Worm (Caenorhabditis elegans) whole organism, L4 larva: ENCODE data around the gene D1005.4.

Experiments
- D1046.2 ChIP-seq: fragments of 200-800 bp; sonication (Bioruptor generic); IDR thresholded peaks from 2 replicates; pipeline ENCODE4 v1.3.6; 2022; ENCODE audit warnings: missing genetic modification characterization, missing compliant biosample characterization
- F44E2.7 ChIP-seq: fragments of 200-800 bp; sonication (Bioruptor generic); IDR thresholded peaks from 2 replicates; pipeline ENCODE4 v2.1.2; 2022; ENCODE audit warnings: missing genetic modification characterization, missing compliant biosample characterization
- Y5F2A.4 ChIP-seq: fragments of 200-800 bp; sonication (Bioruptor generic); optimal IDR thresholded peaks from 2 replicates; lab custom pipeline; 2018; ENCODE audit warnings: mild to moderate bottlenecking, missing genetic modification characterization, missing compliant biosample characterization
- ZK337.2 ChIP-seq: fragments of 200-800 bp; sonication (Bioruptor generic); IDR thresholded peaks from 2 replicates; pipeline ENCODE4 v1.3.6; 2022; ENCODE audit warnings: missing genetic modification reagents, missing genetic modification characterization, missing compliant biosample characterization
- ZK546.5 ChIP-seq, 2 experiments: sonication (generic microtip); optimal IDR thresholded peaks; 2 replicates each; lab custom pipeline; 2017; ENCODE audit warnings: missing biosample characterization in 2 of 2, missing genetic modification characterization in 2 of 2
- aha-1 ChIP-seq: fragments of 150-350 bp; peaks from one replicate; lab custom pipeline; 2014; ENCODE audit warnings: missing biosample characterization, missing genetic modification characterization
- ama-1 ChIP-seq: fragments of 150-350 bp; optimal IDR thresholded peaks from 2 replicates; lab custom pipeline; 2014; ENCODE audit warnings: inconsistent platforms, mixed read lengths
- arid-1 ChIP-seq: fragments of 200-800 bp; sonication (Bioruptor generic); conservative IDR thresholded peaks from 2 replicates; pipeline ENCODE4 v1.3.6; 2022; ENCODE audit warnings: missing genetic modification reagents, missing genetic modification characterization, missing compliant biosample characterization
- ceh-20 ChIP-seq: fragments of 200-800 bp; sonication (Bioruptor generic); IDR thresholded peaks from 2 replicates; pipeline ENCODE4 v1.3.6; 2022; ENCODE audit warnings: missing genetic modification reagents, missing genetic modification characterization, missing compliant biosample characterization
- cey-2 ChIP-seq: sonication (generic microtip); optimal IDR thresholded peaks from 3 replicates; lab custom pipeline; 2017; ENCODE audit warnings: missing genetic modification characterization, mild to moderate bottlenecking, missing compliant biosample characterization, antibody characterized with exemption, borderline replicate concordance; ENCODE audit not compliant: insufficient read depth
- daf-16 ChIP-seq, 3 experiments: sonication (generic microtip); optimal IDR thresholded peaks; 2 replicates each; lab custom pipeline; 2016 to 2017; ENCODE audit warnings: missing genetic modification characterization in 3 of 3, missing genetic modification reagents in 3 of 3, mild to moderate bottlenecking in 2 of 3, missing compliant biosample characterization in 2 of 3, missing biosample characterization in 1 of 3, moderate library complexity in 1 of 3
- daf-8 ChIP-seq: fragments of 200-800 bp; sonication (Bioruptor generic); IDR thresholded peaks from 2 replicates; pipeline ENCODE4 v1.3.6; 2022; ENCODE audit warnings: missing genetic modification characterization, missing compliant biosample characterization
- duxl-1 ChIP-seq: sonication (generic microtip); optimal IDR thresholded peaks from 2 replicates; lab custom pipeline; 2016; ENCODE audit warnings: mild to moderate bottlenecking, missing genetic modification characterization, moderate library complexity, missing compliant biosample characterization; ENCODE audit not compliant: poor library complexity
- egl-27 ChIP-seq: sonication (generic microtip); optimal IDR thresholded peaks from 3 replicates; lab custom pipeline; 2017; ENCODE audit warnings: missing biosample characterization, missing genetic modification reagents, missing genetic modification characterization
- egl-43 ChIP-seq: fragments of 200-800 bp; sonication (Bioruptor generic); IDR thresholded peaks from 2 replicates; pipeline ENCODE4 v1.3.6; 2022; ENCODE audit warnings: missing genetic modification reagents, missing genetic modification characterization, missing compliant biosample characterization
- gei-8 ChIP-seq: fragments of 200-800 bp; sonication (Bioruptor generic); optimal IDR thresholded peaks from 2 replicates; lab custom pipeline; 2018; ENCODE audit warnings: mild to moderate bottlenecking, missing genetic modification characterization, missing compliant biosample characterization
- hlh-11 ChIP-seq: fragments of 200-800 bp; sonication (Bioruptor generic); optimal IDR thresholded peaks from 2 replicates; lab custom pipeline; 2018; ENCODE audit warnings: mild to moderate bottlenecking, missing genetic modification characterization, missing compliant biosample characterization
- lim-7 ChIP-seq: fragments of 200-800 bp; sonication (Bioruptor generic); IDR thresholded peaks from 2 replicates; pipeline ENCODE4 v1.3.6; 2022; ENCODE audit warnings: missing genetic modification characterization, missing compliant biosample characterization
- lin-1 ChIP-seq: fragments of 200-800 bp; sonication (Bioruptor generic); IDR thresholded peaks from 2 replicates; pipeline ENCODE4 v1.3.6; 2022; ENCODE audit warnings: missing genetic modification reagents, missing genetic modification characterization, missing compliant biosample characterization
- lin-29 ChIP-seq: fragments of 200-800 bp; sonication (Bioruptor generic); IDR thresholded peaks from 2 replicates; pipeline ENCODE4 v1.3.6; 2022; ENCODE audit warnings: missing genetic modification reagents, missing genetic modification characterization, missing compliant biosample characterization
- lin-39 ChIP-seq: fragments of 150-350 bp; optimal IDR thresholded peaks from 2 replicates; lab custom pipeline; 2014; ENCODE audit warnings: missing biosample characterization, missing genetic modification reagents, missing genetic modification characterization
- lsy-2 ChIP-seq, 2 experiments: fragments of 150-350 bp in 1 of 2; sonication (generic microtip) in 1 of 2; optimal IDR thresholded peaks; 2 replicates each; lab custom pipeline; 2014 to 2017; ENCODE audit warnings: missing biosample characterization in 2 of 2, missing genetic modification characterization in 2 of 2
- madf-5 ChIP-seq, 2 experiments: fragments of 200-800 bp; sonication (Bioruptor generic); IDR thresholded peaks; 2 replicates each; pipeline ENCODE4 v1.3.6; 2022; ENCODE audit warnings: missing compliant biosample characterization in 2 of 2, missing genetic modification characterization in 2 of 2
- mdt-29 ChIP-seq: fragments of 200-800 bp; sonication (Bioruptor generic); IDR thresholded peaks from 2 replicates; pipeline ENCODE4 v1.3.6; 2022; ENCODE audit warnings: missing genetic modification reagents, missing genetic modification characterization, missing compliant biosample characterization
- mes-2 ChIP-seq: sonication (generic microtip); optimal IDR thresholded peaks from 2 replicates; lab custom pipeline; 2016; ENCODE audit warnings: missing genotype, mild to moderate bottlenecking, missing genetic modification characterization, missing compliant biosample characterization; ENCODE audit not compliant: poor library complexity, severe bottlenecking
- mxl-2 ChIP-seq: fragments of 200-800 bp; sonication (Bioruptor generic); conservative IDR thresholded peaks from 2 replicates; pipeline ENCODE4 v1.3.6; 2022; ENCODE audit warnings: missing genetic modification reagents, missing genetic modification characterization, missing compliant biosample characterization
- mxl-3 ChIP-seq: fragments of 200-800 bp; sonication (Bioruptor generic); optimal IDR thresholded peaks from 2 replicates; lab custom pipeline; 2018; ENCODE audit warnings: mild to moderate bottlenecking, missing genetic modification characterization, missing compliant biosample characterization
- nhr-10 ChIP-seq: fragments of 150-350 bp; optimal IDR thresholded peaks from 2 replicates; lab custom pipeline; 2014; ENCODE audit warnings: missing biosample characterization, missing genetic modification characterization
- nhr-25 ChIP-seq: sonication (generic microtip); optimal IDR thresholded peaks from 2 replicates; lab custom pipeline; 2017; ENCODE audit warnings: missing genetic modification characterization, mild to moderate bottlenecking, missing compliant biosample characterization, antibody characterized with exemption, moderate library complexity, borderline replicate concordance; ENCODE audit not compliant: insufficient read depth
- nhr-42 ChIP-seq: fragments of 200-800 bp; sonication (Bioruptor generic); IDR thresholded peaks from 2 replicates; pipeline ENCODE4 v1.3.6; 2022; ENCODE audit warnings: missing genetic modification characterization, missing compliant biosample characterization
- nhr-48 ChIP-seq: sonication (generic microtip); optimal IDR thresholded peaks from 2 replicates; lab custom pipeline; 2016; ENCODE audit warnings: mild to moderate bottlenecking, missing genetic modification characterization, missing compliant biosample characterization
- nhr-77 ChIP-seq: fragments of 150-350 bp; optimal IDR thresholded peaks from 2 replicates; lab custom pipeline; 2014; ENCODE audit warnings: missing biosample characterization, missing genetic modification characterization
- pha-4 ChIP-seq, 2 experiments: fragments of 150-350 bp in 1 of 2; fragments of 200-800 bp in 1 of 2; sonication (Bioruptor generic) in 1 of 2; IDR thresholded peaks in 1 of 2; optimal IDR thresholded peaks in 1 of 2; 2 replicates each; pipeline versions ENCODE4 v1.3.6 to Lab custom; 2014 to 2022; ENCODE audit warnings: missing genetic modification characterization in 2 of 2, missing genetic modification reagents in 2 of 2, missing biosample characterization in 1 of 2, missing compliant biosample characterization in 1 of 2
- pqm-1 ChIP-seq: sonication (generic microtip); optimal IDR thresholded peaks from 2 replicates; lab custom pipeline; 2017; ENCODE audit warnings: missing biosample characterization, missing genetic modification characterization
- rbr-2 ChIP-seq: sonication (generic microtip); optimal IDR thresholded peaks from 2 replicates; lab custom pipeline; 2016; ENCODE audit warnings: missing genotype, missing genetic modification characterization, missing compliant biosample characterization
- saeg-2 ChIP-seq: fragments of 200-800 bp; sonication (Bioruptor generic); IDR thresholded peaks from 2 replicates; pipeline ENCODE4 v1.3.6; 2022; ENCODE audit warnings: missing genetic modification reagents, missing genetic modification characterization, missing compliant biosample characterization
- sdz-12 ChIP-seq: fragments of 200-800 bp; sonication (Bioruptor generic); optimal IDR thresholded peaks from 2 replicates; lab custom pipeline; 2018; ENCODE audit warnings: mild to moderate bottlenecking, missing genetic modification characterization, missing compliant biosample characterization
- tra-1 ChIP-seq: fragments of 200-800 bp; sonication (Bioruptor generic); IDR thresholded peaks from 2 replicates; pipeline ENCODE4 v1.3.6; 2022; ENCODE audit warnings: missing genetic modification reagents, missing genetic modification characterization, missing compliant biosample characterization
- unc-62 ChIP-seq, 3 experiments: fragments of 150-350 bp in 1 of 3; sonication (generic microtip); optimal IDR thresholded peaks in 2 of 3; peaks in 1 of 3; 1 replicate in 1 of 3; 2 replicates in 2 of 3; lab custom pipeline; 2014 to 2017; ENCODE audit warnings: missing biosample characterization in 3 of 3, missing genetic modification characterization in 3 of 3, missing genetic modification reagents in 3 of 3, missing genotype in 1 of 3
- zip-2 ChIP-seq: fragments of 150-350 bp; optimal IDR thresholded peaks from 2 replicates; lab custom pipeline; 2014; ENCODE audit warnings: missing biosample characterization, missing genetic modification characterization

The D1005.4 gene

DNA sequence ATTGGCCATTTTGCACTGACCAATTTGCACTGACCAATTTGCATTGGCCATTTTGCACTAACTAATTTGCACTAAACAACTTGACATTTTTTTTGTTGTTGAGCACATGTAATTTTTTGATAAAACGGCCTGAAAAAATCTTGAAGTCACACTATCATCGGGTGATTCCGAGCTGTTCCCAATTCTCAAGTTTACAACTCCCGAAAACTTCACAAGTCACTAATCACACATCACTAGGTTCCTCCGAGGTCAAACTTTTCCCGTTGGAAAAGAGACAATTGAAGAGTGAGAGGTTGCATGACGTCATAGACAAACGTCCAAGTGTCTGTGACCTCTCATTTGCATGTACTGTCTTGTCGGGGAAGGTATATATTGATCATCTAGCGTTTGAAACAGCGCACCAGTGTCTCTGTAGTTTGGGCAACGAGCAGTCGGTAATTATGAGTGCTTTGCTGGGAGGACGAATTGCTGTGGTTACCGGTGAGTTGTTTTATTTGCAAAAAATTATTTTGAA lies 574 bp upstream of the D1005.4 start, which contains the start of the genes D1005.10 and dhs-25 (continued):
- TF ChIP-seq mes-2 (tag; lab: Kevin White, UChicago) (peak; percentile 80), ceh-20 (GFP tag; lab: Robert Waterston, UW) (peak; percentile 47; the same call in 1 of the 2 replicates), saeg-2 (0 out of 2 replicates have a peak, but pooled peaks have one; percentile 63), lin-1 (GFP tag; lab: Robert Waterston, UW) (peak; percentile 34; the same call in 1 of the 2 replicates), ZK546.5 (tag; optimal IDR thresholded peaks at IDR 0.05; lab: Kevin White, UChicago) (no peak), gei-8 (no peak), pha-4 (GFP tag; IDR thresholded peaks at IDR 0.05; lab: Robert Waterston, UW) (peak; percentile 61; the same call in 1 of the 2 replicates), pha-4 (tag; optimal IDR thresholded peaks at IDR 0.05; lab: Kevin White, UChicago) (peak; percentile 82), nhr-25 (tag; lab: Kevin White, UChicago) (peak; percentile 82), mxl-3 (GFP tag; lab: Kevin White, UChicago) (peak; percentile 52), rbr-2 (tag; lab: Kevin White, UChicago) (peak; percentile 31), tra-1 (GFP tag; lab: Robert Waterston, UW) (peak; percentile 78), nhr-10 (tag; lab: Kevin White, UChicago) (peak; percentile 93), pqm-1 (tag; lab: Kevin White, UChicago) (peak; percentile 0), daf-16 (GFP tag; optimal IDR thresholded peaks at IDR 0.05; lab: Kevin White, UChicago) (peak; percentile 38 to 60), daf-16 (tag; optimal IDR thresholded peaks at IDR 0.05; lab: Kevin White, UChicago) (peak; percentile 92), duxl-1 (tag; lab: Kevin White, UChicago) (peak; percentile 87), nhr-48 (tag; lab: Kevin White, UChicago) (peak; percentile 96)
- TF ChIP-seq, all 104 proteins: peak for 34

DNA sequence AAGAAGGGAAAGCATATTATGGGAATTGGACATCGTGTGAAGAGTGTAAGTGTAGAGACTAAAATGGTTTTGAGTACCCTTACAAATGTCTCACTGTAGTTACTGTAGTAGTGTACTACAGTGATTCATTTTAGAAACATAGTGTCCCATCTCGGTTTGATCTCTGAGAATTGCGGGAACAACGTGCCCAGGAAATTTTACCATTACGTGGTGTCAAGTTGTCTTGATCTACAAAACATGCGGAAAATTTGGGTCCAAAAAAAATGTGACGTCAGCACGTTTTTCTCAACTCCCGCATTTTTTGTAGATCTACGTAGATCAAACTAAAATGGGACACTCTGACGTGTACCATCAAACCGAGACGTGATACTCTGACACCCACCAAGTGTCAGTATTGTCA lies 2.4 kb downstream of the D1005.4 start:
- peak; percentile 90 for TF ChIP-seq aha-1 (tag; lab: Kevin White, UChicago)
- TF ChIP-seq mdt-29 = no peak
- no peak for TF ChIP-seq nhr-77 (tag; lab: Kevin White, UChicago)

- no peak for TF ChIP-seq mes-2 (tag; lab: Kevin White, UChicago)
- no peak for TF ChIP-seq lsy-2 (tag; optimal IDR thresholded peaks at IDR 0.05; lab: Kevin White, UChicago)
- no peak for TF ChIP-seq nhr-48 (tag; lab: Kevin White, UChicago)
- no peak for TF ChIP-seq Y5F2A.4 (GFP tag; lab: Kevin White, UChicago)
- no peak for TF ChIP-seq F44E2.7 (GFP tag; lab: Robert Waterston, UW)
- TF ChIP-seq arid-1 (GFP tag; lab: Robert Waterston, UW) = no peak
- TF ChIP-seq duxl-1 (tag; lab: Kevin White, UChicago) = no peak
- no peak for TF ChIP-seq mdt-29
- no peak for TF ChIP-seq lin-29 (GFP tag; lab: Robert Waterston, UW)
These were observed 5.1 kb downstream of the D1005.4 start for ce11 chrX:1480564-1480963.

DNA sequence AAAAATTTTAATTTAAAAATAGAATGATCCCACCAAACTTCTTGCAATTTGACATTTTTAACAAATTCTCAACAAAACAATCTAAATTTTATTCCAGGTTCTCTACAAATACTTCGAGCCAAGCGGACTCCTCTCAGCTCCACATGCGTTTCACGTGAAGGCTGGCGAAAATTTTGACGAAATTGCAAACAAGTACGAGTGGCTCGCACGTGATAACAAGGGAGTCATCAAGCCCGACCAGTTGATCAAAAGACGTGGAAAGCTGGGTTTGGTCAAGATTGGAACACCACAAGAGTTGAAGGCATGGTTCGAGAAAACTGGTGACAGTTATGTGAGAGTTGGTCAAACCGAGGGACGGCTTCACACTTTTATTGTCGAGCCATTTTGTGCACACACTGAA lies 6.0 kb downstream of the D1005.4 start:
- TF ChIP-seq egl-27 = no peak
- TF ChIP-seq lim-7 (GFP tag; lab: Robert Waterston, UW) = no peak
- TF ChIP-seq zip-2 (tag; lab: Kevin White, UChicago) = no peak
- TF ChIP-seq unc-62 (GFP tag; optimal IDR thresholded peaks at IDR 0.05 in 1 of 2; lab: Kevin White, UChicago) = peak in 1 of 2 experiments; percentile 70
- no peak for TF ChIP-seq unc-62 (tag; optimal IDR thresholded peaks at IDR 0.05; lab: Kevin White, UChicago)
- no peak for TF ChIP-seq F44E2.7 (GFP tag; lab: Robert Waterston, UW)
- no peak for TF ChIP-seq nhr-42 (GFP tag; lab: Robert Waterston, UW)
- no peak for TF ChIP-seq cey-2 (tag; lab: Kevin White, UChicago)
- no peak for TF ChIP-seq ama-1 (lab: Kevin White, UChicago)
- TF ChIP-seq lin-29 (GFP tag; lab: Robert Waterston, UW) = no peak
- TF ChIP-seq lsy-2 (tag; optimal IDR thresholded peaks at IDR 0.05; lab: Kevin White, UChicago) = no peak
- no peak for TF ChIP-seq pha-4 (GFP tag; IDR thresholded peaks at IDR 0.05; lab: Robert Waterston, UW)
- TF ChIP-seq pha-4 (tag; optimal IDR thresholded peaks at IDR 0.05; lab: Kevin White, UChicago) = no peak
- TF ChIP-seq ceh-20 (GFP tag; lab: Robert Waterston, UW) = no peak
- peak; percentile 36 for TF ChIP-seq aha-1 (tag; lab: Kevin White, UChicago)
- TF ChIP-seq hlh-11 (tag; lab: Kevin White, UChicago) = peak; percentile 25
- no peak for TF ChIP-seq egl-43 (GFP tag; lab: Robert Waterston, UW)
- no peak for TF ChIP-seq daf-16 (GFP tag; optimal IDR thresholded peaks at IDR 0.05; lab: Kevin White, UChicago)
- peak; percentile 40 for TF ChIP-seq daf-16 (tag; optimal IDR thresholded peaks at IDR 0.05; lab: Kevin White, UChicago)
- no peak for TF ChIP-seq daf-8 (GFP tag; lab: Robert Waterston, UW)
- peak; percentile 97 for TF ChIP-seq mxl-2 (GFP tag; lab: Robert Waterston, UW)
- TF ChIP-seq Y5F2A.4 (GFP tag; lab: Kevin White, UChicago) = no peak
- TF ChIP-seq D1046.2 = no peak
- no peak for TF ChIP-seq ZK337.2 (GFP tag; lab: Robert Waterston, UW)
- no peak for TF ChIP-seq saeg-2
- TF ChIP-seq lin-39 (tag; lab: Kevin White, UChicago) = no peak
- TF ChIP-seq sdz-12 (GFP tag; lab: Kevin White, UChicago) = no peak
- no peak for TF ChIP-seq madf-5 (GFP tag; IDR thresholded peaks at IDR 0.05; lab: Robert Waterston, UW)
